Worm (Caenorhabditis elegans) whole organism, mixed stage, embryonic: Measurements from ENCODE around the gene pqn-39.

Experiments used
- bed-3 ChIP-seq: fragments of 200-800 bp; sonication (Bioruptor generic); optimal IDR thresholded peaks from 3 replicates; lab custom pipeline; 2018; ENCODE audit warnings: mild to moderate bottlenecking, missing genetic modification characterization, moderate library complexity, missing compliant biosample characterization
- ces-1 ChIP-seq: fragments of 150-350 bp; optimal IDR thresholded peaks from 2 replicates; lab custom pipeline; 2014; ENCODE audit warnings: missing biosample characterization, missing genetic modification reagents, missing genetic modification characterization
- drap-1 ChIP-seq: fragments of 200-800 bp; sonication (Bioruptor generic); optimal IDR thresholded peaks from 3 replicates; lab custom pipeline; 2018; ENCODE audit warnings: mild to moderate bottlenecking, missing genetic modification characterization, missing compliant biosample characterization
- elt-3 ChIP-seq: fragments of 150-350 bp; optimal IDR thresholded peaks from 2 replicates; lab custom pipeline; 2014; ENCODE audit warnings: missing biosample characterization, missing genetic modification characterization
- lin-13 ChIP-seq: fragments of 150-350 bp; optimal IDR thresholded peaks from 2 replicates; lab custom pipeline; 2014; ENCODE audit warnings: missing biosample characterization, missing genetic modification characterization
- lsy-2 ChIP-seq: fragments of 150-350 bp; optimal IDR thresholded peaks from 2 replicates; lab custom pipeline; 2014; ENCODE audit warnings: missing biosample characterization, missing genetic modification characterization
- mls-2 ChIP-seq: sonication (generic microtip); optimal IDR thresholded peaks from 2 replicates; lab custom pipeline; 2016; ENCODE audit warnings: mild to moderate bottlenecking, missing genetic modification characterization, moderate library complexity, missing compliant biosample characterization
- pha-4 ChIP-seq: fragments of 150-350 bp; optimal IDR thresholded peaks from 2 replicates; lab custom pipeline; 2018; ENCODE audit warnings: missing biosample characterization, missing genetic modification reagents, missing genetic modification characterization
- unc-62 ChIP-seq: fragments of 150-350 bp; optimal IDR thresholded peaks from 2 replicates; lab custom pipeline; 2014; ENCODE audit warnings: missing biosample characterization, missing genetic modification reagents, missing genetic modification characterization

ce11 chrX:13973769-13974168 is 5.3 kb upstream of the pqn-39 start:
- TF ChIP-seq drap-1 (GFP tag; lab: Kevin White, UChicago) (no peak), ces-1 (peak; percentile 53), unc-62 (GFP tag; lab: Kevin White, UChicago) (no peak), lsy-2 (no peak), lin-13 (tag; lab: Kevin White, UChicago) (no peak), bed-3 (GFP tag; lab: Kevin White, UChicago) (no peak), mls-2 (no peak), elt-3 (tag; lab: Kevin White, UChicago) (no peak), pha-4 (tag; lab: Kevin White, UChicago) (no peak)
